Worm (Caenorhabditis elegans): ENCODE measurements around the gene ZC168.2.

Gene ZC168.2

ce11 chrIV:10714594-10714993 lies 13.2 kb upstream of the ZC168.2 start:
- TF ChIP-seq unc-62 (GFP tag; optimal IDR thresholded peaks at IDR 0.05 in 1 of 2) (peak in 1 of 2 experiments; percentile 10), unc-62 (tag; optimal IDR thresholded peaks at IDR 0.05) (no peak), snpc-4 (tag; optimal IDR thresholded peaks at IDR 0.05) (no peak), nhr-28 (tag; optimal IDR thresholded peaks at IDR 0.05) (peak; percentile 40)

DNA sequence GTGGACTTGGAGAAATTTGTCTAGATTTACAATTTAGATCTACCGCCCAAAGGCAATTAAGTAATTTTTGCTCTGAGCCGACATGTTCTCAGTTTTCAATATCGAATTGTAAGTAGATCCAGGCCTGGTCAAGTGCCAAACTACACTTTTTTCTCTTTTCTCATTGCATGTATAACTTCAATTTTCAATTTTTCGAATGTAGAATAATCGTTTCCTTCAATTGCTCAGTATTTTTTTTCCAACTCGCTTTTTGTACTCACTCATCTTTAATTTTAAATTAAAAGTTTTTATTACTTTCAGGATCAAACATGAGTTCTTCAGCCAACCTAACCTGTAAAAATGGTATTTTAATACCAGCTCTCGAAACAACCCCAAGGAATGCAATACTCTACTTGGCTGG lies 11.5 kb upstream of the ZC168.2 start, which contains the start of gene ncx-3:
TSS of gene ncx-3 (plus strand) at position 301 of the 400 bp plus-strand sequence.
- TF ChIP-seq unc-62 (GFP tag; optimal IDR thresholded peaks at IDR 0.05 in 1 of 2) = peak in 1 of 2 experiments; percentile 74
- no peak for TF ChIP-seq unc-62 (tag; optimal IDR thresholded peaks at IDR 0.05)
- no peak for TF ChIP-seq zip-2 (tag; optimal IDR thresholded peaks at IDR 0.05)

DNA sequence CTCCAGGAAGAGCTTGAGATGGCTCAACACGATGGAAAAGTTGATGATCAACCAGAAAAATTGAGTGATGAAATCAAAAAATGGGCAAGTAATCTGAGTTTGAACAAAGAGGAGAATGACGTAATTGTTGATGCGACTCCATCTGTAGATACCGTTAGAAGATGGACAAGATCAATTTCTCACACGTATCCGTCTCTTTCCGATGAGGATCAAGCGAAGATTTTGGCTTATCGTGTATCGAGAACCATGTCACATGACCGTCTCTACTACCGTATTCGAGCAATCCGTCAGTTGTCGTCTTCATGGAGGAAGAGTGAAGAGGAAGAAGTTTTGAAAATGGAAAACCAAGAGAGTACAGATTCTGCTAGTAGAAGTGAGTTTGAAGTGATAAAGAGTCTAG lies 9.8 kb upstream of the ZC168.2 start:
- TF ChIP-seq daf-12 (tag; optimal IDR thresholded peaks at IDR 0.05) (no peak), ceh-82 (tag; optimal IDR thresholded peaks at IDR 0.05) (no peak), nhr-42 (GFP tag; IDR thresholded peaks at IDR 0.05) (no peak), lin-38 (GFP tag; IDR thresholded peaks at IDR 0.05) (no peak), lim-7 (GFP tag; IDR thresholded peaks at IDR 0.05) (no peak), F44E2.7 (GFP tag; IDR thresholded peaks at IDR 0.05) (no peak), R02D3.7 (tag; optimal IDR thresholded peaks at IDR 0.05) (no peak), madf-9 (GFP tag; conservative IDR thresholded peaks at IDR 0.05) (no peak), daf-16 (GFP tag; optimal IDR thresholded peaks at IDR 0.05) (no peak), daf-16 (tag; optimal IDR thresholded peaks at IDR 0.05) (no peak), nhr-11 (tag; optimal IDR thresholded peaks at IDR 0.05) (no peak), arid-1 (GFP tag; conservative IDR thresholded peaks at IDR 0.05) (no peak), Y5F2A.4 (GFP tag; optimal IDR thresholded peaks at IDR 0.05) (no peak), hif-1 (tag; optimal IDR thresholded peaks at IDR 0.05) (no peak)

DNA sequence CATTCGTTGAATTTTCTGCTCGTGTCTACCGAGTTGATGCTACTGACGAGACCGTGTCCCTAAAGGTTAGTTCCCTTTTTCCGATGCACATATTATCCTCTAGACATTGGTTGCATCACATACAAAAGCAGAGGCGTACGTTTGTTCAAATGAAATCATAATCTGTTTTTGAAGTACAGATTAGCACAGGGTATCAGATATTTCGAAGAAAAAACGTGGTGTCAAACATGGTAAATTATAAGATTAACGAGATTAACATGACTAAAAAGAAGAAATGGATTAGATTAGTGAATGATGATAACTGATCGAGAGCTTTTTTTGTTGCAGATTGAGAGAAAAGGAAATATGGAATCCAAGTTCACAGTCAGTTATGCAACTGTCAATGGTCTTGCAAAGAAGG lies 9.0 kb upstream of the ZC168.2 start:
- TF ChIP-seq ceh-32 (tag; optimal IDR thresholded peaks at IDR 0.05; ENCODE audit: poor library complexity) = no peak
- no peak for TF ChIP-seq F26F4.8 (GFP tag; conservative IDR thresholded peaks at IDR 0.05)
- no peak for TF ChIP-seq egl-27 (tag; optimal IDR thresholded peaks at IDR 0.05)
- no peak for TF ChIP-seq saeg-2 (GFP tag; IDR thresholded peaks at IDR 0.05)
- no peak for TF ChIP-seq unc-130 (GFP tag; optimal IDR thresholded peaks at IDR 0.05)
- no peak for TF ChIP-seq zfp-3 (GFP tag; conservative IDR thresholded peaks at IDR 0.05)
- no peak for TF ChIP-seq hif-1 (tag; optimal IDR thresholded peaks at IDR 0.05)
- no peak for TF ChIP-seq lin-29 (GFP tag; IDR thresholded peaks at IDR 0.05)
- no peak for TF ChIP-seq ceh-82 (tag; optimal IDR thresholded peaks at IDR 0.05)
- no peak for TF ChIP-seq pha-4 (GFP tag; IDR thresholded peaks at IDR 0.05)
- TF ChIP-seq pha-4 (tag; optimal IDR thresholded peaks at IDR 0.05) = no peak

ce11 chrIV:10734527-10735436 lies 6.9 kb downstream of the ZC168.2 start, which contains the start of the genes orc-5 and cyb-1:
Gene orc-5 (minus strand): TSS chrIV:10734588.
Gene cyb-1 (plus strand): TSS chrIV:10735216.
- no peak for TF ChIP-seq snpc-1.2 (GFP tag; IDR thresholded peaks at IDR 0.05)
- TF ChIP-seq lin-38 (GFP tag; IDR thresholded peaks at IDR 0.05) = no peak
- no peak for TF ChIP-seq ceh-82 (tag; optimal IDR thresholded peaks at IDR 0.05)
- no peak for TF ChIP-seq dmd-8 (GFP tag; IDR thresholded peaks at IDR 0.05)
- TF ChIP-seq nhr-48 (tag; optimal IDR thresholded peaks at IDR 0.05) = no peak
- peak; percentile 91 for TF ChIP-seq Y48G9A.11 (GFP tag; IDR thresholded peaks at IDR 0.05)
- TF ChIP-seq hif-1 (tag; optimal IDR thresholded peaks at IDR 0.05) = no peak
- TF ChIP-seq cey-2 (tag; optimal IDR thresholded peaks at IDR 0.05; ENCODE audit: borderline replicate concordance, insufficient read depth) = no peak
- TF ChIP-seq F44E2.7 (GFP tag; IDR thresholded peaks at IDR 0.05) = no peak
- no peak for TF ChIP-seq mxl-3 (GFP tag; optimal IDR thresholded peaks at IDR 0.05)
- no peak for TF ChIP-seq vab-7 (GFP tag; IDR thresholded peaks at IDR 0.05)
- no peak for TF ChIP-seq nhr-41 (GFP tag; IDR thresholded peaks at IDR 0.05)
- TF ChIP-seq daf-16 (GFP tag; optimal IDR thresholded peaks at IDR 0.05) = no peak
- TF ChIP-seq daf-16 (tag; optimal IDR thresholded peaks at IDR 0.05) = peak; percentile 44
- TF ChIP-seq aly-2 (tag; optimal IDR thresholded peaks at IDR 0.05) = no peak
- TF ChIP-seq Y75B8A.6 (GFP tag; IDR thresholded peaks at IDR 0.05) = no peak
- peak; percentile 39 for TF ChIP-seq lin-15B (tag; optimal IDR thresholded peaks at IDR 0.05)
- TF ChIP-seq lsy-2 (tag; optimal IDR thresholded peaks at IDR 0.05) = peak in 1 of 2 experiments; percentile 85
- TF ChIP-seq nhr-25 (tag; optimal IDR thresholded peaks at IDR 0.05; ENCODE audit: borderline replicate concordance, insufficient read depth) = no peak
- no peak for TF ChIP-seq sdz-12 (GFP tag; optimal IDR thresholded peaks at IDR 0.05)
